Worm (Caenorhabditis elegans) whole organism, young adult: ENCODE data around the gene ZK686.2.

Source experiments
- B0019.2 ChIP-seq: fragments of 200-800 bp; sonication (Bioruptor generic); conservative IDR thresholded peaks from 2 replicates; pipeline ENCODE4 v1.3.6; 2022; ENCODE audit warnings: missing genetic modification reagents, missing genetic modification characterization, missing compliant biosample characterization
- B0261.1 ChIP-seq: sonication (generic microtip); optimal IDR thresholded peaks from 2 replicates; lab custom pipeline; 2016; ENCODE audit warnings: mild to moderate bottlenecking, missing genetic modification characterization, moderate library complexity, missing compliant biosample characterization
- B0336.3 ChIP-seq: fragments of 200-800 bp; sonication (Bioruptor generic); IDR thresholded peaks from 2 replicates; pipeline ENCODE4 v1.3.6; 2022; ENCODE audit warnings: missing genetic modification characterization, missing compliant biosample characterization
- C06A6.2 ChIP-seq: fragments of 200-800 bp; sonication (Bioruptor generic); conservative IDR thresholded peaks from 2 replicates; pipeline ENCODE4 v1.3.6; 2022; ENCODE audit warnings: missing genetic modification characterization, missing compliant biosample characterization
- F10E7.11 ChIP-seq: sonication (generic microtip); optimal IDR thresholded peaks from 2 replicates; lab custom pipeline; 2017; ENCODE audit warnings: mild to moderate bottlenecking, missing genetic modification characterization, moderate library complexity, missing compliant biosample characterization
- F33H1.4 ChIP-seq: fragments of 200-800 bp; sonication (Bioruptor generic); IDR thresholded peaks from 2 replicates; pipeline ENCODE4 v1.3.6; 2022; ENCODE audit warnings: missing genetic modification reagents, missing genetic modification characterization, missing compliant biosample characterization
- K11D2.4 ChIP-seq: fragments of 200-800 bp; sonication (Bioruptor generic); IDR thresholded peaks from 2 replicates; pipeline ENCODE4 v1.3.6; 2022; ENCODE audit warnings: missing genetic modification reagents, missing genetic modification characterization, missing compliant biosample characterization
- K12H6.12 ChIP-seq: fragments of 200-800 bp; sonication (Bioruptor generic); optimal IDR thresholded peaks from 2 replicates; lab custom pipeline; 2018; ENCODE audit warnings: mild to moderate bottlenecking, missing genetic modification characterization, missing compliant biosample characterization
- Y53G8AR.9 ChIP-seq: fragments of 200-800 bp; sonication (Bioruptor generic); conservative IDR thresholded peaks from 2 replicates; pipeline ENCODE4 v1.3.6; 2022; ENCODE audit warnings: missing genetic modification reagents, missing genetic modification characterization, missing compliant biosample characterization
- Y79H2A.3 ChIP-seq: fragments of 200-800 bp; sonication (Bioruptor generic); conservative IDR thresholded peaks from 2 replicates; pipeline ENCODE4 v1.3.6; 2022; ENCODE audit warnings: missing genetic modification reagents, missing genetic modification characterization, missing compliant biosample characterization
- ama-1 ChIP-seq, 3 experiments: fragments of 150-350 bp in 1 of 3; sonication (generic microtip) in 2 of 3; optimal IDR thresholded peaks; 2 replicates each; lab custom pipeline; 2014 to 2018; ENCODE audit warnings: missing biosample characterization in 2 of 3, missing genetic modification characterization in 2 of 3, missing genetic modification reagents in 2 of 3
- aptf-3 ChIP-seq: fragments of 200-800 bp; sonication (Bioruptor generic); IDR thresholded peaks from 2 replicates; pipeline ENCODE4 v1.3.6; 2022; ENCODE audit warnings: missing genetic modification characterization, missing compliant biosample characterization
- atf-7 ChIP-seq: sonication (generic microtip); optimal IDR thresholded peaks from 2 replicates; lab custom pipeline; 2017; ENCODE audit warnings: mild to moderate bottlenecking, missing genetic modification characterization, missing compliant biosample characterization
- attf-5 ChIP-seq: fragments of 200-800 bp; sonication (Bioruptor generic); optimal IDR thresholded peaks from 2 replicates; lab custom pipeline; 2018; ENCODE audit warnings: mild to moderate bottlenecking, missing genetic modification characterization, missing compliant biosample characterization
- attf-6 ChIP-seq: fragments of 200-800 bp; sonication (Bioruptor generic); IDR thresholded peaks from 2 replicates; pipeline ENCODE4 v1.3.6; 2022; ENCODE audit warnings: missing genetic modification reagents, missing genetic modification characterization, missing compliant biosample characterization
- ceh-27 ChIP-seq: fragments of 200-800 bp; sonication (Bioruptor generic); optimal IDR thresholded peaks from 2 replicates; lab custom pipeline; 2018; ENCODE audit warnings: mild to moderate bottlenecking, missing genetic modification characterization, moderate library complexity, missing compliant biosample characterization
- die-1 ChIP-seq: sonication (generic microtip); optimal IDR thresholded peaks from 2 replicates; lab custom pipeline; 2016; ENCODE audit warnings: missing genotype, mild to moderate bottlenecking, missing genetic modification characterization, missing compliant biosample characterization
- egl-18 ChIP-seq: fragments of 200-800 bp; sonication (Bioruptor generic); IDR thresholded peaks from 2 replicates; pipeline ENCODE4 v1.3.6; 2022; ENCODE audit warnings: missing genetic modification reagents, missing genetic modification characterization, missing compliant biosample characterization
- egrh-3 ChIP-seq: fragments of 200-800 bp; sonication (Bioruptor generic); IDR thresholded peaks from 2 replicates; pipeline ENCODE4 v1.3.6; 2022; ENCODE audit warnings: missing genetic modification reagents, missing genetic modification characterization, missing compliant biosample characterization
- hmg-1.2 ChIP-seq: fragments of 200-800 bp; sonication (Bioruptor generic); IDR thresholded peaks from 2 replicates; pipeline ENCODE4 v1.3.6; 2022; ENCODE audit warnings: missing genetic modification reagents, missing genetic modification characterization, missing compliant biosample characterization
- hrde-1 ChIP-seq: sonication (generic microtip); optimal IDR thresholded peaks from 2 replicates; lab custom pipeline; 2016; ENCODE audit warnings: missing genetic modification characterization, mild to moderate bottlenecking, missing compliant biosample characterization, moderate library complexity, missing genotype, missing genetic modification reagents, borderline replicate concordance
- hsf-1 ChIP-seq: fragments of 200-800 bp; sonication (Bioruptor generic); IDR thresholded peaks from 2 replicates; pipeline ENCODE4 v1.3.6; 2022; ENCODE audit warnings: missing genetic modification reagents, missing genetic modification characterization, missing compliant biosample characterization
- lin-26 ChIP-seq: fragments of 200-800 bp; sonication (Bioruptor generic); IDR thresholded peaks from 2 replicates; pipeline ENCODE4 v1.3.6; 2022; ENCODE audit warnings: missing genetic modification reagents, missing genetic modification characterization, missing compliant biosample characterization
- lin-40 ChIP-seq: sonication (generic microtip); optimal IDR thresholded peaks from 2 replicates; lab custom pipeline; 2016; ENCODE audit warnings: missing genetic modification characterization, mild to moderate bottlenecking, missing compliant biosample characterization, missing genotype, missing genetic modification reagents
- lir-1 ChIP-seq: fragments of 200-800 bp; sonication (Bioruptor generic); conservative IDR thresholded peaks from 2 replicates; pipeline ENCODE4 v1.3.6; 2022; ENCODE audit warnings: missing genetic modification reagents, missing genetic modification characterization, missing compliant biosample characterization
- mxl-1 ChIP-seq: sonication (generic microtip); optimal IDR thresholded peaks from 2 replicates; lab custom pipeline; 2016; ENCODE audit warnings: missing genetic modification characterization, missing compliant biosample characterization
- nfyb-1 ChIP-seq: fragments of 200-800 bp; sonication (Bioruptor generic); IDR thresholded peaks from 2 replicates; pipeline ENCODE4 v1.3.6; 2022; ENCODE audit warnings: missing genetic modification reagents, missing genetic modification characterization, missing compliant biosample characterization
- nhr-120 ChIP-seq: fragments of 200-800 bp; sonication (Bioruptor generic); IDR thresholded peaks from 2 replicates; pipeline ENCODE4 v1.3.6; 2022; ENCODE audit warnings: missing genetic modification characterization, missing compliant biosample characterization
- nhr-27 ChIP-seq: fragments of 200-800 bp; sonication (Bioruptor generic); optimal IDR thresholded peaks from 2 replicates; lab custom pipeline; 2018; ENCODE audit warnings: mild to moderate bottlenecking, missing genetic modification characterization, moderate library complexity, missing compliant biosample characterization
- pbrm-1 ChIP-seq: fragments of 200-800 bp; sonication (Bioruptor generic); IDR thresholded peaks from 2 replicates; pipeline ENCODE4 v1.3.6; 2022; ENCODE audit warnings: missing genetic modification reagents, missing genetic modification characterization, missing compliant biosample characterization
- pha-4 ChIP-seq: fragments of 150-350 bp; sonication (generic microtip); optimal IDR thresholded peaks from 2 replicates; lab custom pipeline; 2014; ENCODE audit warnings: missing biosample characterization, missing genetic modification reagents, missing genetic modification characterization
- rcor-1 ChIP-seq: fragments of 200-800 bp; sonication (Bioruptor generic); IDR thresholded peaks from 2 replicates; pipeline ENCODE4 v1.3.6; 2022; ENCODE audit warnings: missing genetic modification reagents, missing genetic modification characterization, missing compliant biosample characterization
- sea-2 ChIP-seq: fragments of 200-800 bp; sonication (Bioruptor generic); IDR thresholded peaks from 2 replicates; pipeline ENCODE4 v1.3.6; 2022; ENCODE audit warnings: missing genetic modification characterization, missing compliant biosample characterization
- snpc-3.4 ChIP-seq: sonication (generic microtip); optimal IDR thresholded peaks from 2 replicates; lab custom pipeline; 2017; ENCODE audit warnings: missing genetic modification characterization, mild to moderate bottlenecking, missing compliant biosample characterization, antibody characterized with exemption, moderate library complexity, missing genotype, missing genetic modification reagents
- somi-1 ChIP-seq: fragments of 200-800 bp; sonication (Bioruptor generic); optimal IDR thresholded peaks from 2 replicates; lab custom pipeline; 2018; ENCODE audit warnings: mild to moderate bottlenecking, missing genetic modification characterization, missing compliant biosample characterization
- xnd-1 ChIP-seq: sonication (generic microtip); optimal IDR thresholded peaks from 2 replicates; lab custom pipeline; 2016; ENCODE audit warnings: missing genotype, missing genetic modification reagents, missing genetic modification characterization, missing compliant biosample characterization
- zim-3 ChIP-seq: sonication (generic microtip); optimal IDR thresholded peaks from 2 replicates; lab custom pipeline; 2017; ENCODE audit warnings: mild to moderate bottlenecking, missing genetic modification characterization, moderate library complexity, missing compliant biosample characterization
- ztf-3 ChIP-seq: fragments of 200-800 bp; sonication (Bioruptor generic); optimal IDR thresholded peaks from 2 replicates; lab custom pipeline; 2018; ENCODE audit warnings: mild to moderate bottlenecking, missing genetic modification characterization, missing compliant biosample characterization
- ztf-6 ChIP-seq: fragments of 200-800 bp; sonication (Bioruptor generic); IDR thresholded peaks from 2 replicates; pipeline ENCODE4 v1.3.6; 2022; ENCODE audit warnings: missing genetic modification reagents, missing genetic modification characterization, missing compliant biosample characterization

The ZK686.2 gene

DNA sequence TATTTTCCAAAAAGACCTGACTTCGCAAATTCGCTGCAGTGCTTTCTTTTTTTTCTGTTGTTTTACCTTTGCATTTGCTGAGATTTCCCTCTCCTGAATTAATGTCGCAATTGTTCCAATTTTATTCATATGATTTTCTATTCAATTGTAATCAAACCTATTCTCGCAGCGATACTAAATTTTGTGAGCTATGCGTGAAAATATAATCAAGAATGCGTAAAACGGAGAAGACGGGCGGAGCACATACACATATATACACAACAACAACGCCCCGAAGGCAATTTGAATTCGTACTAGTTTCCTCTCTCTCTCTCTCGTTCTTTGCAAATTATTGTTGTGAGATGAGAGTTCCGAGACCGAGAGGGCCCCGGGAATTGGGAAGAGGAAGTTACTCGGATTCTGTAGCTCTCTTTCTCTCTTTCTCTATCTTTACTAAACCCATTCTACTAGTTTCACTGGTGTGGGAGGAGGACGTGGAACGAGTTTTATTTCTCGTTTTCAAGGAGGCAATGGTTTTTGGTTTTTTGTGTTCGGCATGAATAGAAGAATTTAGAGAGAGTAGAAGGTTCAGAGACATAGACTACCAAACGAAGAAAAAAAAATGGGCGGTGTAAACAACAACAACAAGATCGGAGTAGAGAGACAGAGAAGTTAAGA is 42.3 kb downstream of the ZK686.2 start:
- no peak for TF ChIP-seq die-1 (tag; lab: Kevin White, UChicago)
- TF ChIP-seq F33H1.4 (GFP tag; lab: Robert Waterston, UW) = no peak
- TF ChIP-seq Y79H2A.3 (GFP tag; lab: Robert Waterston, UW) = no peak
- TF ChIP-seq egrh-3 (GFP tag; lab: Robert Waterston, UW) = no peak
- TF ChIP-seq attf-6 (GFP tag; lab: Robert Waterston, UW) = no peak
- no peak for TF ChIP-seq lir-1
- no peak for TF ChIP-seq nhr-27 (tag; lab: Kevin White, UChicago)
- peak; percentile 32; the same call in 1 of the 2 replicates for TF ChIP-seq lin-26 (GFP tag; lab: Robert Waterston, UW)
- no peak for TF ChIP-seq pha-4 (tag; lab: Kevin White, UChicago)
- TF ChIP-seq ztf-3 (GFP tag; lab: Kevin White, UChicago) = no peak
- no peak for TF ChIP-seq aptf-3 (GFP tag; lab: Robert Waterston, UW)
- TF ChIP-seq somi-1 (GFP tag; lab: Kevin White, UChicago) = peak; percentile 16
- TF ChIP-seq xnd-1 = no peak
- peak; percentile 30 for TF ChIP-seq ceh-27 (GFP tag; lab: Kevin White, UChicago)
- TF ChIP-seq snpc-3.4 (tag; lab: Kevin White, UChicago) = no peak
- no peak for TF ChIP-seq C06A6.2 (GFP tag; lab: Robert Waterston, UW)
- peak; percentile 48 for TF ChIP-seq Y53G8AR.9 (GFP tag; lab: Robert Waterston, UW)
- peak; percentile 66 for TF ChIP-seq lin-40
- TF ChIP-seq ztf-6 (GFP tag; lab: Robert Waterston, UW) = no peak
- TF ChIP-seq attf-5 (GFP tag; lab: Kevin White, UChicago) = peak; percentile 10
- TF ChIP-seq egl-18 = no peak
- no peak for TF ChIP-seq B0019.2 (GFP tag; lab: Robert Waterston, UW)
- no peak for TF ChIP-seq B0336.3 (GFP tag; lab: Robert Waterston, UW)
- TF ChIP-seq ama-1 (optimal IDR thresholded peaks at IDR 0.05; lab: Kevin White, UChicago) = peak; percentile 27
- TF ChIP-seq ama-1 (GFP tag; optimal IDR thresholded peaks at IDR 0.05; lab: Kevin White, UChicago) = no peak
- no peak for TF ChIP-seq mxl-1 (tag; lab: Kevin White, UChicago)
- no peak for TF ChIP-seq zim-3
- TF ChIP-seq F10E7.11 = no peak
- peak; percentile 27; the same call in 1 of the 2 replicates for TF ChIP-seq hmg-1.2 (GFP tag; lab: Robert Waterston, UW)
- TF ChIP-seq nhr-120 (GFP tag; lab: Robert Waterston, UW) = no peak
- 0 out of 2 replicates have a peak, but pooled peaks have one; percentile 22 for TF ChIP-seq rcor-1 (GFP tag; lab: Robert Waterston, UW)
- no peak for TF ChIP-seq B0261.1
- TF ChIP-seq K12H6.12 = peak; percentile 57
- TF ChIP-seq, all 124 proteins: peak for 10

- TF ChIP-seq B0019.2 (GFP tag; lab: Robert Waterston, UW) (no peak), nfyb-1 (GFP tag; lab: Robert Waterston, UW) (no peak), K11D2.4 (GFP tag; lab: Robert Waterston, UW) (no peak), ceh-27 (GFP tag; lab: Kevin White, UChicago) (peak; percentile 16), hsf-1 (GFP tag; lab: Robert Waterston, UW) (peak; percentile 49; the same call in 1 of the 2 replicates), atf-7 (tag; lab: Kevin White, UChicago) (peak; percentile 14), sea-2 (GFP tag; lab: Robert Waterston, UW) (no peak), hrde-1 (tag; lab: Kevin White, UChicago) (no peak), pbrm-1 (GFP tag; lab: Robert Waterston, UW) (no peak)
Measured at ce11 chrIII:7722999-7723398, 42.9 kb downstream of the ZK686.2 start.
